Fruit fly (Drosophila melanogaster): ENCODE data around the gene RhoGAP19D.

RhoGAP19D gene

dm6 chrX:20502252-20502651 is 8.2 kb downstream of the RhoGAP19D start:
- no peak for TF ChIP-seq CG17801 (GFP tag; optimal IDR thresholded peaks at IDR 0.05; ENCODE audit: partially characterized antibody)

dm6 chrX:20501640-20502039 is 8.9 kb downstream of the RhoGAP19D start:
- TF ChIP-seq CG17801 (GFP tag; optimal IDR thresholded peaks at IDR 0.05; ENCODE audit: partially characterized antibody), result no peak

- TF ChIP-seq CG17801 (GFP tag; optimal IDR thresholded peaks at IDR 0.05; ENCODE audit: partially characterized antibody), result no peak
Observed at dm6 chrX:20501040-20501609, 9.4 kb downstream of the RhoGAP19D start.

dm6 chrX:20499802-20500201 is 10.7 kb downstream of the RhoGAP19D start:
- no peak for TF ChIP-seq CG17801 (GFP tag; optimal IDR thresholded peaks at IDR 0.05; ENCODE audit: partially characterized antibody)

DNA sequence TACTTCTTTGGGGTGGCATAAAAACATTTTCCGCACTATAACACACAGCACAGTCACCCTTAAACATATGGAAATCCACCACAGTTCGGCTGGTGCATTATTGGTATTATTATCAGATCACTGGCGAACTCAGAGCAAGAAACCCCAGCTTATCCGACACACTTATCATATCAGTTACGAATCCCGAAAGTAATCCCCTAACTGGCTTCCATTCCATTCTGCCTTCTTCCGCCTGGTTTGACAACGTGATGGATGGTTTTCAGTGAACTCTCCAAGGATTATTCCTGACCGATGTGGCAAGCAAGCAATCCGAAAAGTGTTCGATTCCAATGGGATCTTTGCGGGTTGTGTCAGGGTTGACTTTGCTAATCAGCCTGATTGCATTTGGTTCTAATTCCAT is 11.5 kb downstream of the RhoGAP19D start:
- no peak for TF ChIP-seq CG17801 (GFP tag; optimal IDR thresholded peaks at IDR 0.05; ENCODE audit: partially characterized antibody)

DNA sequence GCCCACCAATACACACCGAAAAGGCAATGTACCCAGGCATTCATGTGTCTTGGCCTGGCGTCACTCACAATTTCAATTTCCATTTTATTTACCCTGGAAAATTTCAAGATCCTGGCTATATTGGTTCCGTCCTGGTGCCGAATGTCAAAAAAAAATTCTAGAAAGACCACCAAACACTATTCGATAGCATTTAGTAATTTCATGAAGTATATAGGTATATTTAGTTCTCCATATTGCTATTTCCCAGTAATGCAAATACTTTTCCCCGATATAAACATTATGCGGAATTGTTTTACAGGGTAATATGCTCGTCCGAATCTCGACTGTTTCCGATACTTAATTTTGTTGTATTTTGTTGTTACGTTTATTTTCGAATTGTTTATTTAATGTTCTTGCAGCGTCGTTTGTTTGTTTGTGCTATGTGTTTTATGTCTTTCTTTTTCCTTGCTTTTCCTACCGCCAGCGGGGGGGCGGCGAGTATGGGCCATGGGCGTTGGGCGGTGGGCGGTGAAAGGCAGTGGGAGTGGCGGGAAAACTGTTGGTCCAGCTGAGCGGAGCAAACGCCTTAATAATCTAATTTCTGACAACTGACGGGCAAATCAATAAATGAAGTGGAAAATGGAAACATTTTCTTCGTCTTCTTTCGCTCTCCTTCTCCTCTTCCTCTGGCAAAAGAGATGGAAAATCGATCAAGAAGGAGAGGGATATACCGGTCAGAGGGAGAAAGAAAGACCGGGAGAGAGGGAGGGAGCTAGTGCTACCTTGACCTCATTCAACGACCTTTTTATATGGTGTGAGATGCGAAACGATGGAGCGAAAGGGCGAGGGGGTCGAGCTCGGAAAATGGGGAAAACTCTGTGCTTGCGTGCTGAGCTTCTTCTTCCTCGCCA is 14.5 kb downstream of the RhoGAP19D start:
- no peak for TF ChIP-seq CG17801 (GFP tag; optimal IDR thresholded peaks at IDR 0.05; ENCODE audit: partially characterized antibody)

DNA sequence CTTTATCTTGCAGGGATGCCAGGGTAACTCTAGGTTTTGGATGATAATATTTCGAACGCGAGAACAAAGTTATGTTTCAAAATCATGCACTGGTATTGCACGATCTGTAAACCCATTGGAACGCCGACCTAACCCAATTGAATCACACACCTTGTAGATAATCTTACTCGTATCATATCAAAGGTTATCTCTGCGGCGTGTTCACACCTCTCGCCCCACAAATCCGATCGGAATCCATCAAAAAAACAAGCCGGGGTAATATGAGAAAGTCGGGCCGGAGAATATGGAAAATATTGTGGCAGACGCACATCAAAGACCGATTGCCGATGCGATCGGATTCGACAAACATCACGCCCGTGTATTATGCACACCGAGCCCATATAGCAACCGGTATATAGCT is 15.4 kb downstream of the RhoGAP19D start:
- no peak for TF ChIP-seq CG17801 (GFP tag; optimal IDR thresholded peaks at IDR 0.05; ENCODE audit: partially characterized antibody)

DNA sequence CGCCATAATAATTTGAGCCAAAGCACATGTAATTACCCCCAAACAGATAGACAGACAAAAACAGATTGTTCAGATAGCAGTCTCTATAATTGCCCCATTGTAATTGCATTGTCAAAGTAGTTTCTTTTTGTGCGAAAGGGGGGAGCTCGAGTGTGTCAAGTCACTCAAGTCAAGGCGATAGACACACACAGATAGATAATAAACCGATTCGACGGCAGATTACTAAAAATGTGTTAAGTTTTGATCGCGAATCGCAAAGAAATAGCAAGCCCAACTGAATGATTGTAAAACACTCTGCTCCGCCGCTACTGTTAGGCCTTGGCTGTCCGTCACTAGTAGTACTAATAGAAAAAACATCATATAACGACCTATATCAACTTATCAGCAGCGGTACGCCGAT is 17.8 kb downstream of the RhoGAP19D start:
- TF ChIP-seq CG17801 (GFP tag; optimal IDR thresholded peaks at IDR 0.05; ENCODE audit: partially characterized antibody), result no peak

- TF ChIP-seq CG17801 (GFP tag; optimal IDR thresholded peaks at IDR 0.05; ENCODE audit: partially characterized antibody), result no peak
Observed at dm6 chrX:20490883-20491282, 19.6 kb downstream of the RhoGAP19D start.

DNA sequence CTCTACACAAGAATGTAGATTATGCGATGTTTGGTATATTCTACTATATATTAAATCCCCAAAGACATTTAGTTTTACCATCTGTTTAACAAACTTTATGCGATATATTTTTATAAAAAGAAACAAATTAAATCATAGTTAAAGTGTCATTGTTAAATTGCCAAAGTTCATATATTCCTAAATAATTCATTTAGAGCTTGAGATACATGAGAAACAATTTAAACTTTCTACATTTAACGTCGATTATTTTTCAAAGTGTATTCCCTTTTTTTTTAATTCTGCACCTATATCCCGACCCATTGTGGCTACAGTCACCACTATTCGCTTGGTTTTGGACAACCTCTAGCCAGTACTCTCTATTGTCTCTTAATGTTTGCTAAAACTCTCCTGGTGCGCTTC is 20.5 kb downstream of the RhoGAP19D start:
- no peak for TF ChIP-seq CG17801 (GFP tag; optimal IDR thresholded peaks at IDR 0.05; ENCODE audit: partially characterized antibody)

- TF ChIP-seq CG17801 (GFP tag; optimal IDR thresholded peaks at IDR 0.05; ENCODE audit: partially characterized antibody), result no peak
Observed at dm6 chrX:20489382-20489994, 21.0 kb downstream of the RhoGAP19D start.

DNA sequence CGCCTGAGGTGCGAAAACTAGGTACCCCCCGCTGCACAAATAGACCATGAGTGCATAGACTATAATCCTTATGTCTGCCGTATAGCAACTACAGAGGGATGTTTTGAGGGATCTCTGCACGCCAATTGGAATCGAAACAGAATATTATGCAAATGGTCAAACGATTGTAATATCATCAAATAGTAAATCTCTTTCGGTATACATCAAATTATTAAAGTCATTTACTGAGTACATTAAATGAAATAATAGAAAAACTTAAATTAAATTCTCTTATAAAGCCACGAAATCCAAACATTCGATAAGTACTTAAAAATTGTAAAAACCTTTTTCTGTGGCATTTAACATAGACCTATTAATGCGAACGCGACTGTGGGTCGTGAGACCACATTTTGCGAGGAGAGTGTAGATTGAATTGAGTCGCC is 21.8 kb downstream of the RhoGAP19D start:
- TF ChIP-seq CG17801 (GFP tag; optimal IDR thresholded peaks at IDR 0.05; ENCODE audit: partially characterized antibody), result peak; percentile 73

DNA sequence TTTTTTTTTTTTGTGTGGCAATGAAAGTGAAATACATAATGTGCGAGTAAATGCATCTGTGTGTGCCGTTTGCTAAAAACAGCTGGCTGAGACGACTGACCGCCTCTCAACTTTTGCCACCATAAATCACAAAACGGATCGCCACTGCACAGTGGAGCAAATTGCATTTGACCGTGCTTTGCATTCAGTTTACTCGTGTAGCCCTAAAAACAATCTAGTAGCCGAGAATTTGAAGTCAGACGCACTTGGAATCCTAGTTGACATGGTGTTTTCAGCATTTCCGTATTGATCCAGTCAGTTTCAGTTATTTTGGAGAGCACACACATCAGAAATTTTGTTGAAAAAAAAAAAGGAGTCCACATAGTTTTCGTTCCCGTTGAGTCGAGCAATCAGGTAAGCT is 24.6 kb downstream of the RhoGAP19D start, which contains the start of gene CG15461:
Gene CG15461 (plus strand): TSS at position 301 of the 400 bp plus-strand sequence.
- TF ChIP-seq CG17801 (GFP tag; optimal IDR thresholded peaks at IDR 0.05; ENCODE audit: partially characterized antibody), result no peak

DNA sequence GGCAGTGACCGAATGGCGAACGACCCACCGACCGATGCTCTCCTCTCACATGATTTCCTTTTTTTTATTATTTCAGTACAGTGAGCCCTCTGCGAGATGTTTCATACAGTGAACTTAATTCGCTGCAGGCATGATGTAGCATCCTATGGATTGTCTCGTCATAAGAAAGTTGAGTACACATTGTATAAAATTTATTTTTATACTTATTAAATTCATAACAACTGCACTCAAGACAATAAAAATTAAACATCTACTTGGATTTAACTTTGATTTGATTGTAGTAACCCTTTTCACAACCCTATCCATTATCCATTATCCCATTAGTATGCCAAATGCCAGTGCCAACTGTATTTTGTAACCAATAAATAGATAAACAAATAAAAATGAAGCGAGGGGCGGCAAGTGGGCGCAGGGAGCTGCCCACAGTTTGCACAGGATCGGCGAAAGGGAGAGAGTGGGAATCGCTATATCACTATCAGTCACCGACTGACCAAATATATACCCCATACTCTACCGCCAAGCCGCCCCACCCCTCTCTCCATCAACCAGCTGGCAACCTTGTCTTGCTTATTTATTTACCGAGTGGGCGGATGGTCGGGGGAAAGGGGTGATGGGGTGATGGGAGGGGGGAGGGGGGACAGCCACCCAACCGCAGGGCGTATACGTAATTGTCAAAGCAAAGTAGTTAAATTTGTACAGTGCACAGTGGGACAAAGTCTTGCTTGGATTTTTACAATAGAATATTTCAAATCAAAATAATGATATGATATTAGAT is 27.5 kb downstream of the RhoGAP19D start:
- no peak for TF ChIP-seq CG17801 (GFP tag; optimal IDR thresholded peaks at IDR 0.05; ENCODE audit: partially characterized antibody)

DNA sequence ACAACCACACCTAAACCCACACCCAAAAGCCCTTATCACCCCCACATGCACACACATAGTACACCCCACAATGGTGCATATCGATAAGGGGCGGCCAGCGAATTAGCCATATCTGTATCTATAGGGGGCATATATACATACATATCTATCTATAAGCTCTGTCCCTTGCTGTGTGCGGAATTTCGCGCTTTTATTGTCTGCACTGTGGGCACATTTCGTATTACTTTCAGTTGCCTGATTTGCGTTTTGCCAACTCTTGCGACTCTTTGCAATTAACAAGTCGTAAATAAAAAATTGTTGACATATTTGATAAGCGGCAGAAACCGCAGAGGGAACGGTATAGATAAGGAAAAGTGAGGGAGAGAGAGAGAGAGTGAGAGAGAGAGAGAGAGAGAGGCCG is 29.1 kb downstream of the RhoGAP19D start:
- no peak for TF ChIP-seq CG17801 (GFP tag; optimal IDR thresholded peaks at IDR 0.05; ENCODE audit: partially characterized antibody)

Measured in ovary, adult (tissue).